Worm (Caenorhabditis elegans): Measurements from ENCODE around the gene klc-1.

ce11 chrIV:11044377-11044776 lies 39.2 kb upstream of the klc-1 start:
- TF ChIP-seq ama-1 (optimal IDR thresholded peaks at IDR 0.05) (no peak), nhr-42 (GFP tag; IDR thresholded peaks at IDR 0.05) (no peak), lsy-2 (tag; optimal IDR thresholded peaks at IDR 0.05) (no peak), lin-1 (GFP tag; IDR thresholded peaks at IDR 0.05) (no peak), pha-4 (GFP tag; IDR thresholded peaks at IDR 0.05) (no peak), pha-4 (tag; optimal IDR thresholded peaks at IDR 0.05) (no peak), lin-38 (GFP tag; IDR thresholded peaks at IDR 0.05) (no peak)
